Fruit fly (Drosophila melanogaster): ENCODE results near the gene CG6885.
A peak's percentile ranks its signal among the peaks of the same experiment; 100 is the strongest.

The CG6885 gene

dm6 chr3L:18765657-18766592 lies 21.6 kb downstream of the CG6885 start (continued):
- TF ChIP-seq dan (GFP tag; IDR thresholded peaks at IDR 0.05), result no peak
- TF ChIP-seq CG18262 (tag; optimal IDR thresholded peaks at IDR 0.05), result peak; percentile 36
- TF ChIP-seq CG15479 (GFP tag; optimal IDR thresholded peaks at IDR 0.05), result no peak
- no peak for TF ChIP-seq lilli (GFP tag; optimal IDR thresholded peaks at IDR 0.05)
- TF ChIP-seq pfk (GFP tag; optimal IDR thresholded peaks at IDR 0.05), result no peak
- peak; percentile 80 for TF ChIP-seq yki (optimal IDR thresholded peaks at IDR 0.05)
- no peak for TF ChIP-seq CG17385 (GFP tag; optimal IDR thresholded peaks at IDR 0.05)
- no peak for TF ChIP-seq Lhr (GFP tag; optimal IDR thresholded peaks at IDR 0.05)
- peak; percentile 2 for TF ChIP-seq cwo (GFP tag; optimal IDR thresholded peaks at IDR 0.05)
- TF ChIP-seq Hr51 (GFP tag; optimal IDR thresholded peaks at IDR 0.05), result peak in 1 of 2 experiments; percentile 74
- peak; percentile 42; the same call in 1 of the 2 replicates for TF ChIP-seq rib (GFP tag; IDR thresholded peaks at IDR 0.05)
- no peak for TF ChIP-seq CG12155 (GFP tag; optimal IDR thresholded peaks at IDR 0.05)
- no peak for TF ChIP-seq zfh2 (GFP tag; optimal IDR thresholded peaks at IDR 0.05)
- TF ChIP-seq Optix (GFP tag; IDR thresholded peaks at IDR 0.05), result no peak
- TF ChIP-seq Drgx (GFP tag; IDR thresholded peaks at IDR 0.05), result peak; percentile 69; the same call in 1 of the 2 replicates
- 0 out of 2 replicates have a peak, but pooled peaks have one; percentile 19 for TF ChIP-seq Ada2b (GFP tag; IDR thresholded peaks at IDR 0.05)
- TF ChIP-seq CG11093 (GFP tag; IDR thresholded peaks at IDR 0.05), result no peak
- peak in 1 of 2 experiments; percentile 66 for TF ChIP-seq eve (GFP tag; optimal IDR thresholded peaks at IDR 0.05)
- no peak for TF ChIP-seq Nf-YB (GFP tag; optimal IDR thresholded peaks at IDR 0.05)
- no peak for TF ChIP-seq CG5245 (GFP tag; optimal IDR thresholded peaks at IDR 0.05)
- TF ChIP-seq scrt (GFP tag; optimal IDR thresholded peaks at IDR 0.05), result peak; percentile 51
- TF ChIP-seq ken (GFP tag; IDR thresholded peaks at IDR 0.05), result no peak
- peak; percentile 48 for TF ChIP-seq CrebB (tag; optimal IDR thresholded peaks at IDR 0.05)
- no peak for TF ChIP-seq CG8290 (GFP tag; optimal IDR thresholded peaks at IDR 0.05)
- TF ChIP-seq CG8290 (tag; optimal IDR thresholded peaks at IDR 0.05), result peak; percentile 21 to 54
- no peak for TF ChIP-seq ewg (GFP tag; optimal IDR thresholded peaks at IDR 0.05)
- TF ChIP-seq Dbx (GFP tag; IDR thresholded peaks at IDR 0.05), result peak; percentile 18; the same call in 1 of the 3 replicates
- TF ChIP-seq Rx (GFP tag; IDR thresholded peaks at IDR 0.05), result no peak
- TF ChIP-seq sr (GFP tag; IDR thresholded peaks at IDR 0.05), result 0 out of 3 replicates have a peak, but pooled peaks have one; percentile 4
- no peak for TF ChIP-seq nau (GFP tag; optimal IDR thresholded peaks at IDR 0.05)
- TF ChIP-seq gsb (GFP tag; IDR thresholded peaks at IDR 0.05), result no peak
- no peak for TF ChIP-seq Ssrp (tag; optimal IDR thresholded peaks at IDR 0.05)
- no peak for TF ChIP-seq CG6654 (GFP tag; optimal IDR thresholded peaks at IDR 0.05)
- TF ChIP-seq CG10462 (GFP tag; optimal IDR thresholded peaks at IDR 0.05), result no peak
- peak; percentile 59; the same call in 1 of the 2 replicates for TF ChIP-seq vvl (GFP tag; IDR thresholded peaks at IDR 0.05)
- TF ChIP-seq CG10209 (GFP tag; optimal IDR thresholded peaks at IDR 0.05), result no peak
- no peak for TF ChIP-seq CG7786 (GFP tag; optimal IDR thresholded peaks at IDR 0.05)
- no peak for TF ChIP-seq CG9215 (GFP tag; IDR thresholded peaks at IDR 0.05)
- TF ChIP-seq CG12071 (GFP tag; optimal IDR thresholded peaks at IDR 0.05), result peak; percentile 50
- peak; percentile 2 for TF ChIP-seq CG16863 (GFP tag; optimal IDR thresholded peaks at IDR 0.05)
- no peak for TF ChIP-seq CHES-1-like (GFP tag; optimal IDR thresholded peaks at IDR 0.05)
- TF ChIP-seq HmgZ (tag; optimal IDR thresholded peaks at IDR 0.05), result peak; percentile 12
- no peak for TF ChIP-seq slp2 (GFP tag; optimal IDR thresholded peaks at IDR 0.05)
- TF ChIP-seq sug (tag; optimal IDR thresholded peaks at IDR 0.05), result peak; percentile 31

Measured in whole organism, embryonic.